Worm (Caenorhabditis elegans) whole organism, L3 larva: Measurements from ENCODE around the gene C15C7.6.

Experiments used
- ZK546.5 ChIP-seq: sonication (generic microtip); optimal IDR thresholded peaks from 2 replicates; lab custom pipeline; 2017; ENCODE audit warnings: missing biosample characterization, missing genetic modification characterization
- ceh-82 ChIP-seq: fragments of 150-350 bp; optimal IDR thresholded peaks from 2 replicates; lab custom pipeline; 2014; ENCODE audit warnings: missing biosample characterization, missing genetic modification characterization
- mdl-1 ChIP-seq: fragments of 150-350 bp; optimal IDR thresholded peaks from 2 replicates; lab custom pipeline; 2014; ENCODE audit warnings: missing biosample characterization, missing genetic modification characterization
- nhr-77 ChIP-seq: fragments of 150-350 bp; optimal IDR thresholded peaks from 2 replicates; lab custom pipeline; 2014; ENCODE audit warnings: missing biosample characterization, missing genetic modification characterization
- ztf-4 ChIP-seq: fragments of 150-350 bp; optimal IDR thresholded peaks from 2 replicates; lab custom pipeline; 2014; ENCODE audit warnings: missing biosample characterization, missing genetic modification characterization

DNA sequence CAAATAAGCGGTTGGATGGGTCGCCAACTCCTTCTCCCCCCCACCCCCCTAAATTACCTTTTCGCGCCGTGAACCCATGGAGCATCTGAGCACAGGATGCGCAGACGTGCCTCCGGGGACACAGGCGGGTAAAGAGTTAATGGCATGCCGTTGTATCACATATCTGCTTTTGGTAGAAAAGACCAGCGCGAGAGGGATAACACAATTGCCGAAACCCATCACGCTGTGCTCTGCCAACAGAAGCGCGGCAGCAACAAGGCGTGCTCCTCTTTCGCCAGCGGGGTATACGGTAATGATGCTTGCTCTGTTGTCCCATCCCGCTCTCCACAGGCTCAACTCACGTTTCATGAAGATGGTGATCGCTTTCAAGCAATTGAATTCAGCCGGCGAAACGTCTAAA, 27.0 kb upstream of the C15C7.6 start:
- TF ChIP-seq ztf-4 (no peak), ZK546.5 (tag; lab: Kevin White, UChicago) (no peak), nhr-77 (tag; lab: Kevin White, UChicago) (no peak), mdl-1 (no peak), ceh-82 (no peak)
